Worm (Caenorhabditis elegans) whole organism, L4/young adult: ENCODE measurements around the gene suca-1.

Experiments
- W03F9.2 ChIP-seq: fragments of 150-350 bp; optimal IDR thresholded peaks from 2 replicates; lab custom pipeline; 2014; ENCODE audit warnings: missing biosample characterization, missing genetic modification characterization
- dao-5 ChIP-seq: sonication (generic microtip); optimal IDR thresholded peaks from 2 replicates; lab custom pipeline; 2016; ENCODE audit warnings: missing genotype, missing genetic modification characterization, moderate library complexity, missing compliant biosample characterization

DNA sequence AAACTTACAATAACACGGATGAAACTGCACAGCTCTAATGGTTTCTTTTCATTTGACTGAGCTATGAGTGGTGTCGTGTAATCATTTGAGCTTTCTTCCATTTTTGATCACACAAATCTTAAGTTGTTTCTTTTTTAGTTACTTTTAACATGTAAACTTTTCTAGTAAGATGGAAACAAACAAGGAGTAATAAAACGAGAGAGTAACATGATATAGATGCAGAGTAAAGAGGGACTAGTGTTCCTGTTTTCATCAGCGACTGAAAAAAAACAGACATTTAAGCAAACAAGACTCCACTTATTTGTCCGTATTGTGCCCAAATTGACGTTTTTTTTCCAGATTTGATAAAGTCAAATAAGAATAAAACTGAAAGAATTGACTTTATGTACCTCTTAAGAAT is 29.8 kb downstream of the suca-1 start, which contains the start of gene pgp-7:
- TF ChIP-seq dao-5 (tag; lab: Kevin White, UChicago) = no peak
- TF ChIP-seq W03F9.2 (tag; lab: Kevin White, UChicago) = no peak
